Worm (Caenorhabditis elegans): ENCODE data around the gene sax-7.

sax-7 gene

ce11 chrIV:8075516-8075915 lies 13.1 kb downstream of the sax-7 start:
- TF ChIP-seq ceh-27 (GFP tag; optimal IDR thresholded peaks at IDR 0.05) (no peak), F22D6.2 (tag; optimal IDR thresholded peaks at IDR 0.05) (no peak), snpc-4 (GFP tag; optimal IDR thresholded peaks at IDR 0.05) (no peak), snpc-4 (tag; optimal IDR thresholded peaks at IDR 0.05) (peak in 3 of 4 experiments; percentile 26 to 54 (median 52)), die-1 (tag; optimal IDR thresholded peaks at IDR 0.05) (no peak), ama-1 (optimal IDR thresholded peaks at IDR 0.05) (no peak), ama-1 (GFP tag; optimal IDR thresholded peaks at IDR 0.05) (no peak), nfya-2 (GFP tag; IDR thresholded peaks at IDR 0.05) (no peak), sptf-2 (GFP tag; optimal IDR thresholded peaks at IDR 0.05) (no peak), sea-2 (GFP tag; IDR thresholded peaks at IDR 0.05) (no peak), tbx-9 (tag; optimal IDR thresholded peaks at IDR 0.05; ENCODE audit: borderline replicate concordance) (no peak), snpc-1.1 (tag; optimal IDR thresholded peaks at IDR 0.05; ENCODE audit: insufficient read depth) (peak; percentile 51), ztf-26 (tag; optimal IDR thresholded peaks at IDR 0.05) (no peak), ceh-40 (GFP tag; IDR thresholded peaks at IDR 0.05) (no peak)

- TF ChIP-seq rec-8 (tag; optimal IDR thresholded peaks at IDR 0.05) (no peak), egl-18 (GFP tag; IDR thresholded peaks at IDR 0.05) (no peak), efl-1 (GFP tag; optimal IDR thresholded peaks at IDR 0.05) (no peak), dpff-1 (tag; optimal IDR thresholded peaks at IDR 0.05) (no peak), nfyb-1 (GFP tag; IDR thresholded peaks at IDR 0.05) (no peak), nhr-90 (tag; optimal IDR thresholded peaks at IDR 0.05) (no peak), attf-3 (GFP tag; conservative IDR thresholded peaks at IDR 0.05) (no peak), repo-1 (tag; optimal IDR thresholded peaks at IDR 0.05) (no peak)
Measured at ce11 chrIV:8076511-8076910, 14.1 kb downstream of the sax-7 start.

ce11 chrIV:8080166-8080565 lies 17.7 kb downstream of the sax-7 start:
- TF ChIP-seq F33H1.4 (GFP tag; IDR thresholded peaks at IDR 0.05) (no peak), zfh-2 (GFP tag; conservative IDR thresholded peaks at IDR 0.05) (no peak), Y53F4B.3 (GFP tag; IDR thresholded peaks at IDR 0.05) (no peak), F57A8.1 (GFP tag; optimal IDR thresholded peaks at IDR 0.05) (no peak), hmg-20 (GFP tag; IDR thresholded peaks at IDR 0.05) (no peak), lag-1 (GFP tag; IDR thresholded peaks at IDR 0.05) (no peak), nfyb-1 (GFP tag; IDR thresholded peaks at IDR 0.05) (no peak), ceh-40 (GFP tag; IDR thresholded peaks at IDR 0.05) (no peak), K11D2.4 (GFP tag; IDR thresholded peaks at IDR 0.05) (no peak), madf-6 (GFP tag; IDR thresholded peaks at IDR 0.05) (no peak), F10E7.11 (tag; optimal IDR thresholded peaks at IDR 0.05) (no peak), ztf-26 (tag; optimal IDR thresholded peaks at IDR 0.05) (no peak), madf-3 (GFP tag; IDR thresholded peaks at IDR 0.05) (no peak), egl-44 (GFP tag; IDR thresholded peaks at IDR 0.05) (no peak), mxl-1 (tag; optimal IDR thresholded peaks at IDR 0.05) (no peak), mes-4 (tag; optimal IDR thresholded peaks at IDR 0.05) (no peak), nfya-2 (GFP tag; IDR thresholded peaks at IDR 0.05) (no peak), ccch-3 (GFP tag; optimal IDR thresholded peaks at IDR 0.05) (no peak)

- TF ChIP-seq madf-8 (GFP tag; conservative IDR thresholded peaks at IDR 0.05) (no peak), madf-3 (GFP tag; IDR thresholded peaks at IDR 0.05) (no peak), xnd-1 (tag; optimal IDR thresholded peaks at IDR 0.05) (no peak), mcd-1 (GFP tag; IDR thresholded peaks at IDR 0.05) (no peak), rcor-1 (GFP tag; IDR thresholded peaks at IDR 0.05) (no peak), B0261.1 (tag; optimal IDR thresholded peaks at IDR 0.05) (no peak), tbp1 (GFP tag; optimal IDR thresholded peaks at IDR 0.05) (no peak), Y56A3A.18 (GFP tag; IDR thresholded peaks at IDR 0.05) (no peak), lag-1 (GFP tag; IDR thresholded peaks at IDR 0.05) (no peak), K11D2.4 (GFP tag; IDR thresholded peaks at IDR 0.05) (no peak), F57C9.4 (tag; optimal IDR thresholded peaks at IDR 0.05) (no peak)
Measured at ce11 chrIV:8080782-8081181, 18.3 kb downstream of the sax-7 start.

Data from whole organism, young adult.